Worm (Caenorhabditis elegans) whole organism, young adult: Measurements from ENCODE around the gene C31H2.4.

Source experiments
- B0336.3 ChIP-seq: fragments of 200-800 bp; sonication (Bioruptor generic); IDR thresholded peaks from 2 replicates; pipeline ENCODE4 v1.3.6; 2022; ENCODE audit warnings: missing genetic modification characterization, missing compliant biosample characterization
- F37B4.10 ChIP-seq: fragments of 200-800 bp; sonication (Bioruptor generic); IDR thresholded peaks from 2 replicates; pipeline ENCODE4 v1.3.6; 2022; ENCODE audit warnings: missing genetic modification characterization, missing compliant biosample characterization
- F49E8.2 ChIP-seq: sonication (generic microtip); optimal IDR thresholded peaks from 3 replicates; lab custom pipeline; 2017; ENCODE audit warnings: missing genetic modification characterization, mild to moderate bottlenecking, missing compliant biosample characterization, antibody characterized with exemption, moderate library complexity; ENCODE audit not compliant: insufficient read depth
- F57A8.1 ChIP-seq: fragments of 200-800 bp; sonication (Bioruptor generic); optimal IDR thresholded peaks from 2 replicates; lab custom pipeline; 2018; ENCODE audit warnings: mild to moderate bottlenecking, missing genetic modification characterization, moderate library complexity, missing compliant biosample characterization
- T07F8.4 ChIP-seq: sonication (generic microtip); optimal IDR thresholded peaks from 2 replicates; lab custom pipeline; 2016; ENCODE audit warnings: mild to moderate bottlenecking, missing genetic modification characterization, moderate library complexity, missing compliant biosample characterization
- Y56A3A.18 ChIP-seq: fragments of 200-800 bp; sonication (Bioruptor generic); IDR thresholded peaks from 2 replicates; pipeline ENCODE4 v1.3.6; 2022; ENCODE audit warnings: missing genetic modification reagents, missing genetic modification characterization, missing compliant biosample characterization
- Y67H2A.10 ChIP-seq: fragments of 200-800 bp; sonication (Bioruptor generic); conservative IDR thresholded peaks from 2 replicates; pipeline ENCODE4 v1.3.6; 2022; ENCODE audit warnings: missing genetic modification reagents, missing genetic modification characterization, missing compliant biosample characterization
- Y95B8A.8 ChIP-seq: fragments of 200-800 bp; sonication (Bioruptor generic); IDR thresholded peaks from 2 replicates; pipeline ENCODE4 v1.3.6; 2022; ENCODE audit warnings: missing genetic modification reagents, missing genetic modification characterization, missing compliant biosample characterization
- bed-2 ChIP-seq: fragments of 200-800 bp; sonication (Bioruptor generic); IDR thresholded peaks from 2 replicates; pipeline ENCODE4 v1.3.6; 2022; ENCODE audit warnings: missing genetic modification reagents, missing genetic modification characterization, missing compliant biosample characterization
- ccch-3 ChIP-seq: fragments of 200-800 bp; sonication (Bioruptor generic); optimal IDR thresholded peaks from 2 replicates; lab custom pipeline; 2018; ENCODE audit warnings: mild to moderate bottlenecking, missing genetic modification characterization, missing compliant biosample characterization
- cebp-2 ChIP-seq: fragments of 200-800 bp; sonication (Bioruptor generic); IDR thresholded peaks from 2 replicates; pipeline ENCODE4 v1.3.6; 2022; ENCODE audit warnings: missing genetic modification characterization, missing compliant biosample characterization
- ceh-40 ChIP-seq: fragments of 200-800 bp; sonication (Bioruptor generic); IDR thresholded peaks from 2 replicates; pipeline ENCODE4 v1.3.6; 2022; ENCODE audit warnings: missing genetic modification characterization, missing compliant biosample characterization
- die-1 ChIP-seq: sonication (generic microtip); optimal IDR thresholded peaks from 2 replicates; lab custom pipeline; 2016; ENCODE audit warnings: missing genotype, mild to moderate bottlenecking, missing genetic modification characterization, missing compliant biosample characterization
- dpl-1 ChIP-seq: fragments of 150-350 bp; optimal IDR thresholded peaks from 2 replicates; lab custom pipeline; 2014; ENCODE audit warnings: missing biosample characterization, missing genetic modification reagents, missing genetic modification characterization
- egrh-3 ChIP-seq: fragments of 200-800 bp; sonication (Bioruptor generic); IDR thresholded peaks from 2 replicates; pipeline ENCODE4 v1.3.6; 2022; ENCODE audit warnings: missing genetic modification reagents, missing genetic modification characterization, missing compliant biosample characterization
- him-1 ChIP-seq: sonication (generic microtip); optimal IDR thresholded peaks from 2 replicates; lab custom pipeline; 2016; ENCODE audit warnings: missing genotype, missing genetic modification reagents, missing genetic modification characterization, missing compliant biosample characterization
- lag-1 ChIP-seq: fragments of 200-800 bp; sonication (Bioruptor generic); IDR thresholded peaks from 2 replicates; pipeline ENCODE4 v1.3.6; 2022; ENCODE audit warnings: missing genetic modification reagents, missing genetic modification characterization, missing compliant biosample characterization
- let-607 ChIP-seq, 2 experiments: fragments of 200-800 bp in 1 of 2; sonication (Bioruptor generic) in 1 of 2; sonication (generic microtip) in 1 of 2; optimal IDR thresholded peaks; 2 replicates each; lab custom pipeline; 2016 to 2018; ENCODE audit warnings: mild to moderate bottlenecking in 2 of 2, missing compliant biosample characterization in 2 of 2, missing genetic modification characterization in 2 of 2, moderate library complexity in 2 of 2, missing genotype in 1 of 2
- lsl-1 ChIP-seq: fragments of 200-800 bp; sonication (Bioruptor generic); optimal IDR thresholded peaks from 2 replicates; lab custom pipeline; 2018; ENCODE audit warnings: mild to moderate bottlenecking, missing genetic modification characterization, moderate library complexity, missing compliant biosample characterization
- mes-4 ChIP-seq: sonication (generic microtip); optimal IDR thresholded peaks from 2 replicates; lab custom pipeline; 2016; ENCODE audit warnings: missing genotype, missing genetic modification characterization, missing compliant biosample characterization
- nfya-1 ChIP-seq: sonication (generic microtip); optimal IDR thresholded peaks from 2 replicates; lab custom pipeline; 2017; ENCODE audit warnings: antibody characterized with exemption, missing compliant biosample characterization, missing genetic modification characterization, borderline replicate concordance; ENCODE audit not compliant: insufficient read depth
- nfya-2 ChIP-seq: fragments of 200-800 bp; sonication (Bioruptor generic); IDR thresholded peaks from 2 replicates; pipeline ENCODE4 v1.3.6; 2022; ENCODE audit warnings: missing genetic modification reagents, missing genetic modification characterization, missing compliant biosample characterization
- nfyb-1 ChIP-seq: fragments of 200-800 bp; sonication (Bioruptor generic); IDR thresholded peaks from 2 replicates; pipeline ENCODE4 v1.3.6; 2022; ENCODE audit warnings: missing genetic modification reagents, missing genetic modification characterization, missing compliant biosample characterization
- nhr-179 ChIP-seq: sonication (generic microtip); optimal IDR thresholded peaks from 2 replicates; lab custom pipeline; 2016; ENCODE audit warnings: mild to moderate bottlenecking, missing genetic modification characterization, missing compliant biosample characterization
- nhr-90 ChIP-seq: sonication (generic microtip); optimal IDR thresholded peaks from 2 replicates; lab custom pipeline; 2016; ENCODE audit warnings: missing genotype, mild to moderate bottlenecking, missing genetic modification characterization, missing compliant biosample characterization
- rcor-1 ChIP-seq: fragments of 200-800 bp; sonication (Bioruptor generic); IDR thresholded peaks from 2 replicates; pipeline ENCODE4 v1.3.6; 2022; ENCODE audit warnings: missing genetic modification reagents, missing genetic modification characterization, missing compliant biosample characterization
- sdz-38 ChIP-seq: sonication (generic microtip); optimal IDR thresholded peaks from 2 replicates; lab custom pipeline; 2016; ENCODE audit warnings: missing genotype, missing genetic modification characterization, missing compliant biosample characterization
- snpc-1.1 ChIP-seq: sonication (generic microtip); optimal IDR thresholded peaks from 2 replicates; lab custom pipeline; 2017; ENCODE audit warnings: missing genetic modification characterization, mild to moderate bottlenecking, missing compliant biosample characterization, antibody characterized with exemption, moderate library complexity, missing genotype, missing genetic modification reagents; ENCODE audit not compliant: insufficient read depth
- snpc-3.4 ChIP-seq: sonication (generic microtip); optimal IDR thresholded peaks from 2 replicates; lab custom pipeline; 2017; ENCODE audit warnings: missing genetic modification characterization, mild to moderate bottlenecking, missing compliant biosample characterization, antibody characterized with exemption, moderate library complexity, missing genotype, missing genetic modification reagents
- somi-1 ChIP-seq: fragments of 200-800 bp; sonication (Bioruptor generic); optimal IDR thresholded peaks from 2 replicates; lab custom pipeline; 2018; ENCODE audit warnings: mild to moderate bottlenecking, missing genetic modification characterization, missing compliant biosample characterization
- tbx-9 ChIP-seq: sonication (generic microtip); optimal IDR thresholded peaks from 2 replicates; lab custom pipeline; 2016; ENCODE audit warnings: borderline replicate concordance, missing genetic modification characterization, inconsistent platforms, missing compliant biosample characterization
- unc-130 ChIP-seq: sonication (generic microtip); optimal IDR thresholded peaks from 2 replicates; lab custom pipeline; 2016; ENCODE audit warnings: missing genetic modification reagents, missing genetic modification characterization, missing compliant biosample characterization
- unc-62 ChIP-seq: fragments of 150-350 bp; optimal IDR thresholded peaks from 2 replicates; lab custom pipeline; 2014; ENCODE audit warnings: missing biosample characterization, missing genetic modification reagents, missing genetic modification characterization
- ztf-25 ChIP-seq: fragments of 200-800 bp; sonication (Bioruptor generic); IDR thresholded peaks from 2 replicates; pipeline ENCODE4 v1.3.6; 2022; ENCODE audit warnings: missing genetic modification reagents, missing genetic modification characterization, missing compliant biosample characterization
- ztf-28 ChIP-seq: fragments of 200-800 bp; sonication (Bioruptor generic); IDR thresholded peaks from 2 replicates; pipeline ENCODE4 v1.3.6; 2022; ENCODE audit warnings: missing genetic modification reagents, missing genetic modification characterization, missing compliant biosample characterization

C31H2.4 gene

ce11 chrX:5152931-5153330 is 6.5 kb downstream of the C31H2.4 start:
- TF ChIP-seq ceh-40 (GFP tag; lab: Robert Waterston, UW): no peak
- no peak for TF ChIP-seq mes-4 (tag; lab: Kevin White, UChicago)
- TF ChIP-seq dpl-1: no peak

DNA sequence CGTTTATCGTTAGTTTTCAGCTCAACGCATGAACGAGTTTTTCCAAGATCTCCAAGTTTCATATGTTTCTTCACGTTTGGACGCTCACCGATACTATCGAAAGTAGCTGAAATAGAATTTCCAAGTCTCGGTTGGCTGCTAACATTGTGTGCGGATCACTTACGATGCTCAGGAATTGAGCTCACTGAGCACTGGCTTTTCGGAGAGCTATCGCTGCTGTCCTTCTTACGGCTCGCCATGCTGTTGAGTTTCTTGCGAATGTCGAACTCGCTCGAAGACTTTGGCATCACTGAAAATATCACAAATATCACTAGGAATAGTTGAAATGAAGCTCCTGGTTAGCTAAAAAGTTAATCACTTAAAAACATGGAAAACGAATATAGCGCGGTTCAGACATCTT is 7.6 kb downstream of the C31H2.4 start:
- no peak for TF ChIP-seq nfya-2 (GFP tag; lab: Robert Waterston, UW)
- TF ChIP-seq lsl-1 (GFP tag; lab: Kevin White, UChicago): no peak
- no peak for TF ChIP-seq lag-1 (GFP tag; lab: Robert Waterston, UW)
- TF ChIP-seq unc-62 (GFP tag; lab: Kevin White, UChicago): no peak
- TF ChIP-seq snpc-1.1: no peak
- TF ChIP-seq Y95B8A.8 (GFP tag; lab: Robert Waterston, UW): no peak
- TF ChIP-seq rcor-1 (GFP tag; lab: Robert Waterston, UW): no peak
- TF ChIP-seq nfya-1 (tag; lab: Kevin White, UChicago): no peak
- TF ChIP-seq F49E8.2: no peak

ce11 chrX:5151403-5151802 is 8.1 kb downstream of the C31H2.4 start:
- no peak for TF ChIP-seq ztf-28
- TF ChIP-seq T07F8.4 (tag; lab: Kevin White, UChicago): no peak
- no peak for TF ChIP-seq bed-2 (GFP tag; lab: Robert Waterston, UW)
- TF ChIP-seq snpc-1.1: no peak
- TF ChIP-seq F57A8.1: no peak

- TF ChIP-seq nfyb-1 (no peak), ztf-25 (GFP tag; lab: Robert Waterston, UW) (no peak), Y67H2A.10 (no peak), snpc-3.4 (tag; lab: Kevin White, UChicago) (no peak), ccch-3 (no peak), somi-1 (GFP tag; lab: Kevin White, UChicago) (no peak), nhr-90 (tag; lab: Kevin White, UChicago) (no peak), F37B4.10 (GFP tag; lab: Robert Waterston, UW) (no peak), die-1 (tag; lab: Kevin White, UChicago) (no peak)
Observed at ce11 chrX:5150389-5150788, 9.1 kb downstream of the C31H2.4 start, which contains the start of gene dpy-8. TSS of gene dpy-8 (minus strand) at chrX:5150476.

DNA sequence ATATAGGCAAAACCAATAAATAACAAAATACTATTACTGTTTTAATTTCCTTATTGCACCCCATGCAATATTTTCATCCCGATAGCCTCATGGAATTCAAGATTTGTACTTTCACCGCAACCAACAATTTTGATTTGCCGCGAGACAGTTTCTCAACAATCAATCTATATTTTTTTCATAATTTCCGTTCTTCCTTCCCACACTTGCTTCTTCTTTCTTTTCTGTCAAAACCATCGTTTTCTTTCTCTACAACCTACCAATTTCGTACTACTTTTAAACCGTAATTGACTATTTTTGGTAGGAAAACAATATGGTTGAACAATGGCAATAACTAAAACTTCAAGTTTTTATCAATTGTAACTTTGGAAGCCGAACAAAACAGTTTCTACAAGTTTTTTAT is 11.5 kb downstream of the C31H2.4 start, which contains the start of gene C31H2.14:
C31H2.14 (plus strand) TSS at position 301 of the 400 bp plus-strand sequence.
- TF ChIP-seq nhr-179 (tag; lab: Kevin White, UChicago): no peak

DNA sequence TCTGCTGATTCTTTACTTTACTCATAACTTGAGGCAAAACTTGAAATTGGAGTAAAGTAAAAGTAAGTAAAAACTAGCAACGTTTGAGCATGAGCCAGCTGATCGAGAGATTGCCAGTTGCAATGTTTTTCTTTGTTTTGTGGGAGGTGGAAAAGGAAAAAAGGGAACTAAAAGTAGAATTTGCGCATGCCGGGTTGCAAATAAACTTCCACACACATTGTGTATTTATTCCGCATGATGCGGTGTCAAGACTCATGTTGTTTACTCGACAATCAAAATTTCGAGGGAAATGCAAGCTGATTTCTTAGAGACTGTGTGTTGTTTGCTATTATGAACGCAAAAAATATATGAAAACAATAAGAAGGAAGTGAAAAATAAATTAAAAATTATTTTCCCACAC is 17.1 kb downstream of the C31H2.4 start:
- TF ChIP-seq unc-130 (GFP tag; lab: Kevin White, UChicago) (no peak), sdz-38 (no peak), ceh-40 (GFP tag; lab: Robert Waterston, UW) (no peak), B0336.3 (GFP tag; lab: Robert Waterston, UW) (no peak), cebp-2 (GFP tag; lab: Robert Waterston, UW) (no peak), Y67H2A.10 (no peak), tbx-9 (no peak), him-1 (tag; lab: Kevin White, UChicago) (no peak), Y56A3A.18 (GFP tag; lab: Robert Waterston, UW) (no peak), let-607 (tag; optimal IDR thresholded peaks at IDR 0.05; lab: Kevin White, UChicago) (no peak), F57A8.1 (no peak), F37B4.10 (GFP tag; lab: Robert Waterston, UW) (no peak), egrh-3 (GFP tag; lab: Robert Waterston, UW) (no peak)
